Fruit fly (Drosophila melanogaster): ENCODE data around the gene tal-1A.
A peak's percentile ranks its signal among the peaks of the same experiment; 100 is the strongest.

The tal-1A gene

dm6 chr3R:13803892-13804710 is 8.8 kb upstream of the tal-1A start (continued):
- no peak for TF ChIP-seq CG16779 (tag; optimal IDR thresholded peaks at IDR 0.05)
- peak; percentile 38 for TF ChIP-seq svp (GFP tag)
- TF ChIP-seq CG8119 (GFP tag; IDR thresholded peaks at IDR 0.05): no peak
- TF ChIP-seq CG11294 (GFP tag; IDR thresholded peaks at IDR 0.05): no peak
- TF ChIP-seq Lpt (GFP tag; optimal IDR thresholded peaks at IDR 0.05): no peak
- TF ChIP-seq CG6808 (GFP tag; optimal IDR thresholded peaks at IDR 0.05): no peak
- no peak for TF ChIP-seq CG34406 (GFP tag; optimal IDR thresholded peaks at IDR 0.05)
- peak; percentile 28 for TF ChIP-seq CG10631 (GFP tag; optimal IDR thresholded peaks at IDR 0.05)
- no peak for TF ChIP-seq Smox (GFP tag; optimal IDR thresholded peaks at IDR 0.05)

dm6 chr3R:13804971-13805603 is 7.8 kb upstream of the tal-1A start:
- TF ChIP-seq CG7368 (GFP tag; optimal IDR thresholded peaks at IDR 0.05) (no peak), CG31627 (GFP tag; optimal IDR thresholded peaks at IDR 0.05) (no peak)

dm6 chr3R:13806032-13806709 is 6.7 kb upstream of the tal-1A start:
- no peak for TF ChIP-seq CG16779 (tag; optimal IDR thresholded peaks at IDR 0.05)
- TF ChIP-seq Sox14 (GFP tag; optimal IDR thresholded peaks at IDR 0.05): no peak
- no peak for TF ChIP-seq CG8632 (GFP tag; optimal IDR thresholded peaks at IDR 0.05)
- TF ChIP-seq Lpt (GFP tag; optimal IDR thresholded peaks at IDR 0.05): peak; percentile 14
- TF ChIP-seq vri (GFP tag; optimal IDR thresholded peaks at IDR 0.05): no peak
- TF ChIP-seq Hr39 (GFP tag; optimal IDR thresholded peaks at IDR 0.05): no peak
- TF ChIP-seq CG32006 (GFP tag; optimal IDR thresholded peaks at IDR 0.05): no peak
- no peak for TF ChIP-seq Met (GFP tag; optimal IDR thresholded peaks at IDR 0.05)
- no peak for TF ChIP-seq CG6163 (GFP tag; IDR thresholded peaks at IDR 0.05)
- TF ChIP-seq acj6 (GFP tag; optimal IDR thresholded peaks at IDR 0.05): no peak
- TF ChIP-seq CG8319 (GFP tag; optimal IDR thresholded peaks at IDR 0.05): no peak
- TF ChIP-seq CG10631 (GFP tag; optimal IDR thresholded peaks at IDR 0.05): no peak
- no peak for TF ChIP-seq fkh (GFP tag; optimal IDR thresholded peaks at IDR 0.05)
- TF ChIP-seq CG6808 (GFP tag; optimal IDR thresholded peaks at IDR 0.05): no peak
- TF ChIP-seq svp (GFP tag): peak; percentile 60

dm6 chr3R:13806710-13807093 is 6.2 kb upstream of the tal-1A start:
- TF ChIP-seq Eip75B (GFP tag; optimal IDR thresholded peaks at IDR 0.05): peak; percentile 70
- TF ChIP-seq CG9139 (GFP tag; optimal IDR thresholded peaks at IDR 0.05): no peak
- TF ChIP-seq CG11762 (GFP tag; optimal IDR thresholded peaks at IDR 0.05; ENCODE audit: insufficient read depth): peak; percentile 46
- peak; percentile 44 for TF ChIP-seq Sox102F (GFP tag; optimal IDR thresholded peaks at IDR 0.05)
- TF ChIP-seq OdsH (GFP tag; optimal IDR thresholded peaks at IDR 0.05): peak; percentile 71
- TF ChIP-seq CG6163 (GFP tag; IDR thresholded peaks at IDR 0.05): peak; percentile 39; the same call in 1 of the 3 replicates
- peak; percentile 64 for TF ChIP-seq CG3919 (GFP tag; optimal IDR thresholded peaks at IDR 0.05)
- TF ChIP-seq Met (GFP tag; optimal IDR thresholded peaks at IDR 0.05): peak; percentile 55
- TF ChIP-seq CG8319 (GFP tag; optimal IDR thresholded peaks at IDR 0.05): no peak
- peak; percentile 5 for TF ChIP-seq CG6808 (GFP tag; optimal IDR thresholded peaks at IDR 0.05)
- peak; percentile 37 for TF ChIP-seq CG11902 (GFP tag; optimal IDR thresholded peaks at IDR 0.05)
- TF ChIP-seq CG6792 (GFP tag; optimal IDR thresholded peaks at IDR 0.05): peak; percentile 45
- no peak for TF ChIP-seq Blimp-1 (GFP tag; optimal IDR thresholded peaks at IDR 0.05)
- TF ChIP-seq Gug (GFP tag; IDR thresholded peaks at IDR 0.05): no peak
- no peak for TF ChIP-seq fd85E (GFP tag; optimal IDR thresholded peaks at IDR 0.05)
- peak; percentile 25; the same call in 1 of the 2 replicates for TF ChIP-seq CG11294 (GFP tag; IDR thresholded peaks at IDR 0.05)
- TF ChIP-seq Lpt (GFP tag; optimal IDR thresholded peaks at IDR 0.05): peak; percentile 43
- no peak for TF ChIP-seq CG6854 (GFP tag; optimal IDR thresholded peaks at IDR 0.05)
- TF ChIP-seq CG10631 (GFP tag; optimal IDR thresholded peaks at IDR 0.05): peak; percentile 55
- peak; percentile 59 for TF ChIP-seq dac (GFP tag; optimal IDR thresholded peaks at IDR 0.05)
- TF ChIP-seq ss (GFP tag; optimal IDR thresholded peaks at IDR 0.05): peak in 1 of 2 experiments; percentile 25
- no peak for TF ChIP-seq Eip93F (GFP tag; optimal IDR thresholded peaks at IDR 0.05)
- TF ChIP-seq Ets21C (GFP tag; optimal IDR thresholded peaks at IDR 0.05): peak; percentile 21
- TF ChIP-seq Sox15 (GFP tag; optimal IDR thresholded peaks at IDR 0.05): no peak
- peak; percentile 25 for TF ChIP-seq cyc (GFP tag; optimal IDR thresholded peaks at IDR 0.05)
- no peak for TF ChIP-seq Hr38 (GFP tag; optimal IDR thresholded peaks at IDR 0.05)
- TF ChIP-seq net (GFP tag; optimal IDR thresholded peaks at IDR 0.05): peak; percentile 67
- peak; percentile 62 for TF ChIP-seq Sox14 (GFP tag; optimal IDR thresholded peaks at IDR 0.05)
- TF ChIP-seq CG8119 (GFP tag; IDR thresholded peaks at IDR 0.05): peak; percentile 75
- peak; percentile 20 for TF ChIP-seq CG31627 (GFP tag; optimal IDR thresholded peaks at IDR 0.05)
- peak; percentile 49 for TF ChIP-seq Hr39 (GFP tag; optimal IDR thresholded peaks at IDR 0.05)

Measured in whole organism, prepupa.